Worm (Caenorhabditis elegans): ENCODE results near the gene C16C8.19.

ce11 chrII:3502011-3502410 lies 43.7 kb downstream of the C16C8.19 start:
- TF ChIP-seq nhr-11 (tag; optimal IDR thresholded peaks at IDR 0.05): no peak
- TF ChIP-seq ama-1 (optimal IDR thresholded peaks at IDR 0.05): no peak
- no peak for TF ChIP-seq jun-1 (tag; optimal IDR thresholded peaks at IDR 0.05)
- no peak for TF ChIP-seq fkh-2 (tag; optimal IDR thresholded peaks at IDR 0.05)
- no peak for TF ChIP-seq zag-1 (tag; optimal IDR thresholded peaks at IDR 0.05)
- no peak for TF ChIP-seq pha-4 (tag; optimal IDR thresholded peaks at IDR 0.05)
- no peak for TF ChIP-seq tbx-2 (tag; optimal IDR thresholded peaks at IDR 0.05)
